Worm (Caenorhabditis elegans) whole organism, midembryonic: Measurements from ENCODE around the gene F46B6.9.

Experiments
- T22C8.4 ChIP-seq: fragments of 200-800 bp; sonication (Bioruptor generic); IDR thresholded peaks from 2 replicates; pipeline ENCODE4 v1.3.6; 2022; ENCODE audit warnings: missing genetic modification characterization, missing compliant biosample characterization
- cog-1 ChIP-seq: sonication (generic microtip); optimal IDR thresholded peaks from 2 replicates; lab custom pipeline; 2016; ENCODE audit warnings: missing genetic modification characterization, missing compliant biosample characterization
- flt-1 ChIP-seq: fragments of 200-800 bp; sonication (Bioruptor generic); IDR thresholded peaks from 2 replicates; pipeline ENCODE4 v1.3.6; 2022; ENCODE audit warnings: missing genetic modification characterization, missing compliant biosample characterization
- med-1 ChIP-seq: sonication (generic microtip); optimal IDR thresholded peaks from 2 replicates; lab custom pipeline; 2017; ENCODE audit warnings: missing genetic modification characterization, mild to moderate bottlenecking, missing compliant biosample characterization, antibody characterized with exemption, missing genetic modification reagents; ENCODE audit not compliant: insufficient read depth
- ztf-23 ChIP-seq: fragments of 200-800 bp; sonication (Bioruptor generic); IDR thresholded peaks from 2 replicates; pipeline ENCODE4 v1.3.6; 2022; ENCODE audit warnings: missing genetic modification reagents, missing genetic modification characterization, missing compliant biosample characterization

DNA sequence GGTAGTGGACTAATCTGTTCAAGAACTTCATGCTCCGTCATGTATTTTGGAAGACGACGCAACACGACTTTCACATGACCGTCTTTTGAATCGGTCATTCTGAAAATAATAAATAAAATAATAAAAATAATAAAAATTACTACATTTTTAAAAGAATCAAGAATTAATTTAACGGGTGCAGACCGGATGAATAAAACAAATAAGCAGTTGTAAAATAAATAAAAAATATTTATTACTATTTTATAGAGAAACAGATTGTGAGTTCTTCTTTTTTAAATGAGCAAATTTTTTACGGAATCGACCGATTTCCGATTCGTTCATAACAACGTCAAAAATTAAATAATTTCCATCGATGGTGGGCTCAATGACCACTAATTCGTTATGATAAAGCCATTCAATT is 19.0 kb upstream of the F46B6.9 start, which contains the start of gene smg-4:
- TF ChIP-seq flt-1 (GFP tag; lab: Robert Waterston, UW) (no peak), med-1 (GFP tag; lab: Kevin White, UChicago) (no peak), T22C8.4 (no peak), cog-1 (no peak), ztf-23 (GFP tag; lab: Robert Waterston, UW) (no peak)
